Worm (Caenorhabditis elegans): ENCODE measurements around the gene clec-32.

- TF ChIP-seq ceh-82 (tag; optimal IDR thresholded peaks at IDR 0.05) (no peak), fos-1 (tag; optimal IDR thresholded peaks at IDR 0.05) (no peak), aha-1 (tag) (no peak)
Measured at ce11 chrV:16880054-16880453, 18.4 kb upstream of the clec-32 start, which contains the start of gene F09C6.3.
